Worm (Caenorhabditis elegans): ENCODE measurements around the gene C54G10.1.

- TF ChIP-seq ztf-29 (GFP tag; IDR thresholded peaks at IDR 0.05) (no peak), flt-1 (GFP tag; IDR thresholded peaks at IDR 0.05) (no peak), ztf-23 (GFP tag; IDR thresholded peaks at IDR 0.05) (no peak), ref-1 (GFP tag; conservative IDR thresholded peaks at IDR 0.05) (no peak), klf-2 (GFP tag; conservative IDR thresholded peaks at IDR 0.05) (no peak), cog-1 (tag; optimal IDR thresholded peaks at IDR 0.05) (no peak)
These were observed 44.9 kb upstream of the C54G10.1 start for ce11 chrV:14595984-14596383.

Data from whole organism, midembryonic.